Worm (Caenorhabditis elegans) whole organism, L3 larva: ENCODE results near the gene srh-236.

Experiments
- R02D3.7 ChIP-seq: fragments of 150-350 bp; optimal IDR thresholded peaks from 2 replicates; lab custom pipeline; 2014; ENCODE audit warnings: missing biosample characterization, missing genetic modification characterization
- aly-2 ChIP-seq: fragments of 150-350 bp; optimal IDR thresholded peaks from 2 replicates; lab custom pipeline; 2014; ENCODE audit warnings: missing biosample characterization, missing genetic modification characterization
- ama-1 ChIP-seq: fragments of 150-350 bp; optimal IDR thresholded peaks from 2 replicates; lab custom pipeline; 2018
- ceh-16 ChIP-seq: sonication (generic microtip); optimal IDR thresholded peaks from 2 replicates; lab custom pipeline; 2017; ENCODE audit warnings: missing biosample characterization, missing genetic modification characterization
- ceh-28 ChIP-seq: fragments of 150-350 bp; optimal IDR thresholded peaks from 2 replicates; lab custom pipeline; 2014; ENCODE audit warnings: missing biosample characterization, missing genetic modification reagents, missing genetic modification characterization
- ceh-82 ChIP-seq: fragments of 150-350 bp; optimal IDR thresholded peaks from 2 replicates; lab custom pipeline; 2014; ENCODE audit warnings: missing biosample characterization, missing genetic modification characterization
- ceh-9 ChIP-seq: sonication (generic microtip); optimal IDR thresholded peaks from 2 replicates; lab custom pipeline; 2018; ENCODE audit warnings: missing biosample characterization, missing genetic modification characterization
- daf-12 ChIP-seq: fragments of 150-350 bp; optimal IDR thresholded peaks from 2 replicates; lab custom pipeline; 2014; ENCODE audit warnings: missing biosample characterization, missing genetic modification reagents, missing genetic modification characterization
- egl-27 ChIP-seq: sonication (generic microtip); optimal IDR thresholded peaks from 4 replicates; lab custom pipeline; 2017; ENCODE audit warnings: missing biosample characterization, missing genetic modification reagents, missing genetic modification characterization
- elt-1 ChIP-seq: fragments of 150-350 bp; optimal IDR thresholded peaks from 2 replicates; lab custom pipeline; 2014; ENCODE audit warnings: missing biosample characterization, missing genetic modification characterization
- eor-1 ChIP-seq, 2 experiments: fragments of 150-350 bp; optimal IDR thresholded peaks; 2 replicates each; lab custom pipeline; 2014 to 2018; ENCODE audit warnings: missing biosample characterization in 2 of 2, missing genetic modification characterization in 2 of 2
- fkh-2 ChIP-seq: fragments of 150-350 bp; optimal IDR thresholded peaks from 2 replicates; lab custom pipeline; 2014; ENCODE audit warnings: missing biosample characterization, missing genetic modification reagents, missing genetic modification characterization
- hmg-11 ChIP-seq: sonication (generic microtip); optimal IDR thresholded peaks from 2 replicates; lab custom pipeline; 2016; ENCODE audit warnings: missing genetic modification characterization, missing compliant biosample characterization
- jun-1 ChIP-seq: fragments of 150-350 bp; optimal IDR thresholded peaks from 2 replicates; lab custom pipeline; 2014; ENCODE audit warnings: missing biosample characterization, missing genetic modification reagents, missing genetic modification characterization
- lin-15B ChIP-seq: fragments of 150-350 bp; optimal IDR thresholded peaks from 2 replicates; lab custom pipeline; 2014; ENCODE audit warnings: missing biosample characterization, missing genetic modification characterization
- lin-39 ChIP-seq: fragments of 150-350 bp; optimal IDR thresholded peaks from 2 replicates; lab custom pipeline; 2018; ENCODE audit warnings: missing biosample characterization, missing genetic modification reagents, missing genetic modification characterization
- lsy-12 ChIP-seq: sonication (generic microtip); optimal IDR thresholded peaks from 2 replicates; lab custom pipeline; 2016; ENCODE audit warnings: mild to moderate bottlenecking, missing genetic modification characterization, missing compliant biosample characterization
- mdl-1 ChIP-seq: fragments of 150-350 bp; optimal IDR thresholded peaks from 2 replicates; lab custom pipeline; 2014; ENCODE audit warnings: missing biosample characterization, missing genetic modification characterization
- mml-1 ChIP-seq: fragments of 150-350 bp; sonication (generic microtip); optimal IDR thresholded peaks from 3 replicates; lab custom pipeline; 2014; ENCODE audit warnings: missing biosample characterization, missing genetic modification characterization
- nfya-1 ChIP-seq: sonication (generic microtip); optimal IDR thresholded peaks from 2 replicates; lab custom pipeline; 2017; ENCODE audit warnings: missing genetic modification characterization, mild to moderate bottlenecking, missing compliant biosample characterization, antibody characterized with exemption, moderate library complexity; ENCODE audit not compliant: insufficient read depth
- nhr-11 ChIP-seq: fragments of 150-350 bp; optimal IDR thresholded peaks from 2 replicates; lab custom pipeline; 2014; ENCODE audit warnings: missing biosample characterization, missing genetic modification characterization
- nhr-23 ChIP-seq: fragments of 150-350 bp; optimal IDR thresholded peaks from 2 replicates; lab custom pipeline; 2014; ENCODE audit warnings: missing biosample characterization, missing genetic modification reagents, missing genetic modification characterization
- nhr-237 ChIP-seq: fragments of 150-350 bp; optimal IDR thresholded peaks from 2 replicates; lab custom pipeline; 2014; ENCODE audit warnings: missing biosample characterization, missing genetic modification characterization
- nhr-25 ChIP-seq: sonication (generic microtip); optimal IDR thresholded peaks from 2 replicates; lab custom pipeline; 2017; ENCODE audit warnings: missing biosample characterization, missing genetic modification characterization
- nhr-28 ChIP-seq: fragments of 150-350 bp; optimal IDR thresholded peaks from 2 replicates; lab custom pipeline; 2014; ENCODE audit warnings: missing biosample characterization, missing genetic modification characterization
- nhr-43 ChIP-seq: sonication (generic microtip); optimal IDR thresholded peaks from 2 replicates; lab custom pipeline; 2016; ENCODE audit warnings: mild to moderate bottlenecking, missing genetic modification characterization, missing compliant biosample characterization; ENCODE audit not compliant: poor library complexity, severe bottlenecking
- nhr-76 ChIP-seq: fragments of 150-350 bp; sonication (generic microtip); optimal IDR thresholded peaks from 5 replicates; lab custom pipeline; 2014; ENCODE audit warnings: missing biosample characterization, missing genetic modification characterization
- pha-4 ChIP-seq: fragments of 150-350 bp; optimal IDR thresholded peaks from 2 replicates; lab custom pipeline; 2014; ENCODE audit warnings: missing biosample characterization, missing genetic modification reagents, missing genetic modification characterization
- pqm-1 ChIP-seq: fragments of 150-350 bp; optimal IDR thresholded peaks from 2 replicates; lab custom pipeline; 2017; ENCODE audit warnings: missing biosample characterization, missing genetic modification characterization, inconsistent platforms
- snpc-4 ChIP-seq: fragments of 150-350 bp; optimal IDR thresholded peaks from 2 replicates; lab custom pipeline; 2014; ENCODE audit warnings: missing biosample characterization, missing genetic modification characterization
- tbx-2 ChIP-seq: sonication (generic microtip); optimal IDR thresholded peaks from 2 replicates; lab custom pipeline; 2016; ENCODE audit warnings: mild to moderate bottlenecking, missing genetic modification characterization, missing compliant biosample characterization
- unc-39 ChIP-seq: sonication (generic microtip); optimal IDR thresholded peaks from 4 replicates; lab custom pipeline; 2017; ENCODE audit warnings: missing biosample characterization, missing genetic modification characterization
- unc-62 ChIP-seq: fragments of 150-350 bp; sonication (generic microtip); optimal IDR thresholded peaks from 4 replicates; lab custom pipeline; 2014; ENCODE audit warnings: missing biosample characterization, missing genetic modification reagents, missing genetic modification characterization
- zag-1 ChIP-seq: fragments of 150-350 bp; optimal IDR thresholded peaks from 2 replicates; lab custom pipeline; 2014; ENCODE audit warnings: missing biosample characterization, missing genetic modification characterization
- ztf-4 ChIP-seq: fragments of 150-350 bp; optimal IDR thresholded peaks from 2 replicates; lab custom pipeline; 2014; ENCODE audit warnings: missing biosample characterization, missing genetic modification characterization

Gene srh-236

ce11 chrV:17208045-17208444, 3.8 kb downstream of the srh-236 start, which contains the start of gene Y68A4A.13:
TSS of gene Y68A4A.13 (minus strand) at chrV:17208145.
- no peak for TF ChIP-seq pha-4 (tag; lab: Kevin White, UChicago)
- TF ChIP-seq hmg-11 (tag; lab: Kevin White, UChicago): no peak
- no peak for TF ChIP-seq nhr-23 (tag; lab: Kevin White, UChicago)
- TF ChIP-seq lsy-12 (tag; lab: Kevin White, UChicago): no peak
- TF ChIP-seq R02D3.7: no peak

- TF ChIP-seq mml-1 (tag; lab: Kevin White, UChicago) (no peak), elt-1 (no peak), eor-1 (tag; optimal IDR thresholded peaks at IDR 0.05; lab: Kevin White, UChicago) (no peak), ama-1 (lab: Kevin White, UChicago) (no peak)
Measured at ce11 chrV:17206469-17206868, 5.4 kb downstream of the srh-236 start.

ce11 chrV:17201847-17202246, 10.0 kb downstream of the srh-236 start, which contains the start of gene Y68A4A.10:
TSS of gene Y68A4A.10 (plus strand) at chrV:17202147.
- TF ChIP-seq lin-15B (tag; lab: Kevin White, UChicago): no peak
- TF ChIP-seq nhr-43 (tag; lab: Kevin White, UChicago): no peak
- no peak for TF ChIP-seq ama-1 (lab: Kevin White, UChicago)
- TF ChIP-seq ceh-82 (tag; lab: Kevin White, UChicago): no peak
- TF ChIP-seq daf-12 (tag; lab: Kevin White, UChicago): no peak
- TF ChIP-seq unc-39 (tag; lab: Kevin White, UChicago): no peak
- TF ChIP-seq nhr-76 (tag; lab: Kevin White, UChicago): no peak

ce11 chrV:17198926-17199325, 12.9 kb downstream of the srh-236 start, which contains the start of gene srz-96:
TSS of gene srz-96 (plus strand) at chrV:17199226.
- TF ChIP-seq elt-1 (no peak), snpc-4 (tag; lab: Kevin White, UChicago) (no peak), pha-4 (tag; lab: Kevin White, UChicago) (no peak), ama-1 (lab: Kevin White, UChicago) (no peak), tbx-2 (no peak)

ce11 chrV:17192238-17192637, 19.6 kb downstream of the srh-236 start, which contains the start of gene srz-47:
TSS of gene srz-47 (minus strand) at chrV:17192338.
- TF ChIP-seq unc-62 (no peak), nhr-237 (tag; lab: Kevin White, UChicago) (no peak), egl-27 (tag; lab: Kevin White, UChicago) (no peak), ceh-28 (tag; lab: Kevin White, UChicago) (no peak), fkh-2 (tag; lab: Kevin White, UChicago) (no peak), ceh-16 (no peak), aly-2 (tag; lab: Kevin White, UChicago) (no peak), nhr-76 (tag; lab: Kevin White, UChicago) (no peak), pha-4 (tag; lab: Kevin White, UChicago) (no peak), nfya-1 (tag; lab: Kevin White, UChicago) (no peak), daf-12 (tag; lab: Kevin White, UChicago) (no peak)

- TF ChIP-seq nhr-11 (tag; lab: Kevin White, UChicago) (no peak), ztf-4 (tag; lab: Kevin White, UChicago) (no peak), mdl-1 (tag; lab: Kevin White, UChicago) (no peak), pqm-1 (tag; lab: Kevin White, UChicago) (no peak), nhr-25 (tag; lab: Kevin White, UChicago) (no peak), nhr-28 (tag; lab: Kevin White, UChicago) (no peak), nhr-76 (tag; lab: Kevin White, UChicago) (no peak), zag-1 (tag; lab: Kevin White, UChicago) (no peak), eor-1 (tag; optimal IDR thresholded peaks at IDR 0.05; lab: Kevin White, UChicago) (no peak), ceh-16 (no peak), tbx-2 (no peak), R02D3.7 (no peak), pha-4 (tag; lab: Kevin White, UChicago) (no peak), ceh-82 (tag; lab: Kevin White, UChicago) (no peak), nfya-1 (tag; lab: Kevin White, UChicago) (no peak), ceh-9 (tag; lab: Kevin White, UChicago) (no peak), lin-15B (tag; lab: Kevin White, UChicago) (no peak), lin-39 (tag; lab: Kevin White, UChicago) (no peak), egl-27 (tag; lab: Kevin White, UChicago) (no peak), jun-1 (tag; lab: Kevin White, UChicago) (no peak)
Measured at ce11 chrV:17190399-17190798, 21.4 kb downstream of the srh-236 start, which contains the start of gene str-199. TSS of gene str-199 (minus strand) at chrV:17190499.
